Fruit fly (Drosophila melanogaster) Kc167 (cell line): ENCODE results near the gene Tango9.
"Not testable (repeated sequence)": the region's sequence is repeated elsewhere in the genome, so short reads cannot be mapped to it uniquely, and the experiment has no call there.

Experiments
- Myc ChIP-seq: fragments of >200 bp; optimal IDR thresholded peaks from 2 replicates; lab custom pipeline; 2017; ENCODE audit warnings: missing external identifiers
- Sin3A ChIP-seq: fragments of >200 bp; optimal IDR thresholded peaks from 2 replicates; lab custom pipeline; 2018; ENCODE audit warnings: missing external identifiers
- h ChIP-seq: fragments of >200 bp; optimal IDR thresholded peaks from 3 replicates; lab custom pipeline; 2018; ENCODE audit warnings: missing external identifiers

DNA sequence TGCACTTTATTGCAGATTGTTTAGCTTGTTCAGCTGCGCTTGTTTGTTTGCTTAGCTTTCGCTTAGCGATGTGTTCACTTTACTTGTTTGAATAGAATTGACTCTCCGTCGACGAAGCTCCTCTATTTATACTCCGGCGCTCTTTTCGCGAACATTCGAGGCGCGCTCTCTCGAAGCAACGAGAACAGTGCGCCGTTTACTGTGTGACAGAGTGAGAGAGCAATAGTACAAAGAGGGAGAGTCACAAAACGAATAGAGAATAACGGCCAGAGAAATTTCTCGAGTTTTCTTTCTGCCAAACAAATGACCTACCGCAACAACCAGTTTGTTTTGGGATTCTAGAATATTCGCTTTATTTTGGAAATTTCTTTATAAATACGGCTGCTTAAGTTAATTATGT, 18.3 kb downstream of the Tango9 start, which contains the start of gene Hsp70Aa:
- TF ChIP-seq Sin3A, h, Myc (lab: Kevin White, UChicago): not testable (repeated sequence)
